1 fruit fly cellular context compared by ENCODE assay signal in the genomic region with DNA sequence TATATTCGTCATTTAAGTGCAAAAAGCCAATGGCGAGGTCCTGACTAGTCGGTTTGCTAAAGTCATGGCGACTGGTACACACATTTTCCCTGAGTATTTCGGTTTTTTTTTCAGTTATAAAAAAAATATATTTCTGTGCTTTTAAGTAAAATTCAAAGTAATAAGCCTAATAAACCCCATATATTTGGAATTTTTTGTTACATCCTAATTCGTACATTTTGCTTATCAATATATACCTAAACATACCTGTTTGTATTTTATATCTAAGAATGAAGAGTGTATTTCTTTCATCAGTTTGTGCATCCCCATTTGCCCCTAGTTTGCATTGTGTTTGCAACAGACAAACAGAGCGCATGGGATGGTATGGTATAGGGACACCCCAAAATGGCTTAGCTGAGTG.
TF ChIP-seq lines count a peak whose summit lies in the region.

No protein-coding gene starts in this region.

TF ChIP-seq in whole organism, embryonic, 481 proteins besides CTCF, POLR2A, EP300 and RAD21 (continued from another document):
- TF ChIP-seq CG30020 (tag; optimal IDR thresholded peaks at IDR 0.05; lab: Kevin White, UChicago), result no peak
- TF ChIP-seq CG15514 (GFP tag; optimal IDR thresholded peaks at IDR 0.05; lab: Kevin White, UChicago), result no peak
- TF ChIP-seq Ets65A (GFP tag; lab: Kevin White, UChicago), result peak; percentile 47
- TF ChIP-seq CG2678 (tag; optimal IDR thresholded peaks at IDR 0.05; lab: Kevin White, UChicago), result no peak
- TF ChIP-seq gce (GFP tag; IDR thresholded peaks at IDR 0.05; lab: Robert Waterston, UW), result no peak
- no peak for TF ChIP-seq luna (GFP tag; optimal IDR thresholded peaks at IDR 0.05; lab: Kevin White, UChicago)
- TF ChIP-seq twi (tag; optimal IDR thresholded peaks at IDR 0.05; lab: Kevin White, UChicago), result no peak
- TF ChIP-seq wdn (GFP tag; IDR thresholded peaks at IDR 0.05; lab: Robert Waterston, UW), result no peak
- TF ChIP-seq row (GFP tag; IDR thresholded peaks at IDR 0.05; lab: Robert Waterston, UW), result peak; percentile 41; the same call in 2 of the 3 replicates
- TF ChIP-seq sens (GFP tag; lab: Kevin White, UChicago), result peak; percentile 45
- TF ChIP-seq Sox100B (GFP tag; optimal IDR thresholded peaks at IDR 0.05; lab: Kevin White, UChicago), result no peak
- TF ChIP-seq danr (GFP tag; IDR thresholded peaks at IDR 0.05; lab: Robert Waterston, UW), result no peak
- peak; percentile 9 for TF ChIP-seq ind (GFP tag; optimal IDR thresholded peaks at IDR 0.05; lab: Kevin White, UChicago)
- no peak for TF ChIP-seq CG31224 (GFP tag; IDR thresholded peaks at IDR 0.05; lab: Robert Waterston, UW)
- no peak for TF ChIP-seq CG9609 (GFP tag; optimal IDR thresholded peaks at IDR 0.05; lab: Kevin White, UChicago)
- TF ChIP-seq chinmo (GFP tag; IDR thresholded peaks at IDR 0.05; lab: Robert Waterston, UW; ENCODE audit: partially characterized antibody), result no peak
- TF ChIP-seq CG7928 (GFP tag; optimal IDR thresholded peaks at IDR 0.05; lab: Kevin White, UChicago), result no peak
- TF ChIP-seq lab (GFP tag; optimal IDR thresholded peaks at IDR 0.05; lab: Kevin White, UChicago), result peak; percentile 5
- TF ChIP-seq kah (GFP tag; optimal IDR thresholded peaks at IDR 0.05; lab: Kevin White, UChicago), result no peak
- TF ChIP-seq CG11093 (GFP tag; IDR thresholded peaks at IDR 0.05; lab: Robert Waterston, UW), result no peak
- no peak for TF ChIP-seq Asciz (GFP tag; optimal IDR thresholded peaks at IDR 0.05; lab: Kevin White, UChicago)
- no peak for TF ChIP-seq Oli (tag; optimal IDR thresholded peaks at IDR 0.05; lab: Kevin White, UChicago)
- TF ChIP-seq tgo (GFP tag; IDR thresholded peaks at IDR 0.05; lab: Robert Waterston, UW), result no peak
- peak; percentile 22 for TF ChIP-seq cwo (GFP tag; optimal IDR thresholded peaks at IDR 0.05; lab: Kevin White, UChicago)
- TF ChIP-seq ash1 (GFP tag; optimal IDR thresholded peaks at IDR 0.05; lab: Kevin White, UChicago), result no peak
- TF ChIP-seq CG31441 (GFP tag; IDR thresholded peaks at IDR 0.05; lab: Robert Waterston, UW), result no peak
- TF ChIP-seq dmrt11E (tag; optimal IDR thresholded peaks at IDR 0.05; lab: Kevin White, UChicago), result no peak
- TF ChIP-seq Doc3 (GFP tag; IDR thresholded peaks at IDR 0.05; lab: Robert Waterston, UW; ENCODE audit: partially characterized antibody), result no peak
- TF ChIP-seq PHDP (tag; optimal IDR thresholded peaks at IDR 0.05; lab: Kevin White, UChicago), result no peak
- TF ChIP-seq wek (GFP tag; optimal IDR thresholded peaks at IDR 0.05; lab: Kevin White, UChicago), result no peak
- TF ChIP-seq CG9727 (GFP tag; optimal IDR thresholded peaks at IDR 0.05; lab: Kevin White, UChicago), result peak; percentile 7
- no peak for TF ChIP-seq CG11560 (tag; IDR thresholded peaks at IDR 0.05; lab: Robert Waterston, UW)
- TF ChIP-seq CG18599 (GFP tag; optimal IDR thresholded peaks at IDR 0.05; lab: Kevin White, UChicago), result peak; percentile 25
- no peak for TF ChIP-seq HLH3B (GFP tag; IDR thresholded peaks at IDR 0.05; lab: Robert Waterston, UW)
- TF ChIP-seq salm (tag; optimal IDR thresholded peaks at IDR 0.05; lab: Kevin White, UChicago), result no peak
- no peak for TF ChIP-seq CG33557 (GFP tag; optimal IDR thresholded peaks at IDR 0.05; lab: Kevin White, UChicago)
- no peak for TF ChIP-seq Hr3 (GFP tag; optimal IDR thresholded peaks at IDR 0.05; lab: Kevin White, UChicago)
- TF ChIP-seq Dll (GFP tag; IDR thresholded peaks at IDR 0.05; lab: Robert Waterston, UW; ENCODE audit: partially characterized antibody), result no peak
- TF ChIP-seq C15 (GFP tag; IDR thresholded peaks at IDR 0.05; lab: Robert Waterston, UW), result no peak
- no peak for TF ChIP-seq CG10209 (GFP tag; optimal IDR thresholded peaks at IDR 0.05; lab: Kevin White, UChicago)
- no peak for TF ChIP-seq cato (GFP tag; optimal IDR thresholded peaks at IDR 0.05; lab: Kevin White, UChicago; ENCODE audit: borderline replicate concordance)
- peak; percentile 40 for TF ChIP-seq CG7556 (GFP tag; optimal IDR thresholded peaks at IDR 0.05; lab: Kevin White, UChicago)
- peak; percentile 3 for TF ChIP-seq Fer1 (GFP tag; optimal IDR thresholded peaks at IDR 0.05; lab: Kevin White, UChicago)
- no peak for TF ChIP-seq Hey (tag; optimal IDR thresholded peaks at IDR 0.05; lab: Kevin White, UChicago)
- TF ChIP-seq CG10147 (GFP tag; optimal IDR thresholded peaks at IDR 0.05; lab: Kevin White, UChicago), result no peak
- no peak for TF ChIP-seq gsb-n (tag; optimal IDR thresholded peaks at IDR 0.05; lab: Kevin White, UChicago)
- no peak for TF ChIP-seq Spps (tag; optimal IDR thresholded peaks at IDR 0.05; lab: Kevin White, UChicago)
- no peak for TF ChIP-seq CG12391 (tag; optimal IDR thresholded peaks at IDR 0.05; lab: Kevin White, UChicago)
- TF ChIP-seq D19A (tag; optimal IDR thresholded peaks at IDR 0.05; lab: Kevin White, UChicago), result peak; percentile 89
- no peak for TF ChIP-seq Sry-β (GFP tag; optimal IDR thresholded peaks at IDR 0.05; lab: Kevin White, UChicago)
- no peak for TF ChIP-seq CG14050 (GFP tag; IDR thresholded peaks at IDR 0.05; lab: Robert Waterston, UW)
- TF ChIP-seq peb (GFP tag; IDR thresholded peaks at IDR 0.05; lab: Robert Waterston, UW), result no peak
- peak; percentile 7 for TF ChIP-seq pho (GFP tag; optimal IDR thresholded peaks at IDR 0.05; lab: Kevin White, UChicago)
- no peak for TF ChIP-seq CG10462 (GFP tag; optimal IDR thresholded peaks at IDR 0.05; lab: Kevin White, UChicago)
- TF ChIP-seq Meics (GFP tag; optimal IDR thresholded peaks at IDR 0.05; lab: Kevin White, UChicago), result peak; percentile 39
- TF ChIP-seq CG11085 (GFP tag; IDR thresholded peaks at IDR 0.05; lab: Robert Waterston, UW), result no peak
- TF ChIP-seq E2f2 (GFP tag; IDR thresholded peaks at IDR 0.05; lab: Robert Waterston, UW), result no peak
- no peak for TF ChIP-seq seq (GFP tag; IDR thresholded peaks at IDR 0.05; lab: Robert Waterston, UW)
- TF ChIP-seq hbn (GFP tag; IDR thresholded peaks at IDR 0.05; lab: Robert Waterston, UW; ENCODE audit: partially characterized antibody), result no peak
- TF ChIP-seq zf30C (GFP tag; optimal IDR thresholded peaks at IDR 0.05; lab: Kevin White, UChicago), result no peak
- TF ChIP-seq CG11504 (tag; optimal IDR thresholded peaks at IDR 0.05; lab: Kevin White, UChicago), result peak; percentile 32
- peak; percentile 16 for TF ChIP-seq CG30403 (GFP tag; optimal IDR thresholded peaks at IDR 0.05; lab: Kevin White, UChicago)
- no peak for TF ChIP-seq CG4820 (GFP tag; optimal IDR thresholded peaks at IDR 0.05; lab: Kevin White, UChicago)
- TF ChIP-seq CG14710 (tag; optimal IDR thresholded peaks at IDR 0.05; lab: Kevin White, UChicago), result no peak
- TF ChIP-seq gem (tag; optimal IDR thresholded peaks at IDR 0.05; lab: Kevin White, UChicago), result peak; percentile 31
- no peak for TF ChIP-seq sr (GFP tag; IDR thresholded peaks at IDR 0.05; lab: Robert Waterston, UW)
- no peak for TF ChIP-seq mam (GFP tag; optimal IDR thresholded peaks at IDR 0.05; lab: Kevin White, UChicago)
- TF ChIP-seq prd (optimal IDR thresholded peaks at IDR 0.05; lab: Kevin White, UChicago), result no peak
- TF ChIP-seq prd (GFP tag; IDR thresholded peaks at IDR 0.05; lab: Robert Waterston, UW), result no peak
- no peak for TF ChIP-seq CG2889 (GFP tag; IDR thresholded peaks at IDR 0.05; lab: Robert Waterston, UW)
- no peak for TF ChIP-seq gcm (GFP tag; optimal IDR thresholded peaks at IDR 0.05; lab: Kevin White, UChicago)
- TF ChIP-seq CG30431 (GFP tag; optimal IDR thresholded peaks at IDR 0.05; lab: Kevin White, UChicago), result no peak
- no peak for TF ChIP-seq crc (GFP tag; optimal IDR thresholded peaks at IDR 0.05; lab: Kevin White, UChicago)
- TF ChIP-seq CG13296 (GFP tag; optimal IDR thresholded peaks at IDR 0.05; lab: Kevin White, UChicago), result no peak
